Fruit fly (Drosophila melanogaster) whole organism, adult: ENCODE data around the gene CG6966.

Experiments used
- CG12768 ChIP-seq: fragments of 200-800 bp; sonication (Bioruptor generic); optimal IDR thresholded peaks from 2 replicates; lab custom pipeline; 2017; ENCODE audit warnings: missing biosample characterization, missing genetic modification characterization, mild to moderate bottlenecking, moderate library complexity, missing genetic modification reagents
- CG14711 ChIP-seq: fragments of 200-800 bp; sonication (Bioruptor generic); optimal IDR thresholded peaks from 2 replicates; lab custom pipeline; 2018; ENCODE audit warnings: missing biosample characterization, mild to moderate bottlenecking, missing genetic modification characterization, moderate library complexity
- CG7045 ChIP-seq: fragments of 200-800 bp; sonication (Bioruptor generic); optimal IDR thresholded peaks from 2 replicates; lab custom pipeline; 2017; ENCODE audit warnings: missing biosample characterization, mild to moderate bottlenecking, missing genetic modification characterization
- Clk ChIP-seq: fragments of 200-800 bp; sonication (Bioruptor generic); optimal IDR thresholded peaks from 2 replicates; lab custom pipeline; 2017; ENCODE audit warnings: missing biosample characterization, missing genetic modification characterization
- Mnt ChIP-seq: fragments of 200-800 bp; sonication (Bioruptor generic); optimal IDR thresholded peaks from 2 replicates; lab custom pipeline; 2016; ENCODE audit warnings: missing biosample characterization, mild to moderate bottlenecking, missing genetic modification characterization
- bab1 ChIP-seq: fragments of 200-800 bp; sonication (Bioruptor generic); optimal IDR thresholded peaks from 3 replicates; lab custom pipeline; 2019; ENCODE audit warnings: missing biosample characterization, mild to moderate bottlenecking, missing genetic modification characterization, moderate library complexity
- cic ChIP-seq: fragments of 200-800 bp; sonication (Bioruptor generic); optimal IDR thresholded peaks from 2 replicates; lab custom pipeline; 2017; ENCODE audit warnings: missing biosample characterization, mild to moderate bottlenecking, missing genetic modification characterization, moderate library complexity
- cnc ChIP-seq, 2 experiments: fragments of >200 bp; optimal IDR thresholded peaks; 2 replicates each; lab custom pipeline; 2017

DNA sequence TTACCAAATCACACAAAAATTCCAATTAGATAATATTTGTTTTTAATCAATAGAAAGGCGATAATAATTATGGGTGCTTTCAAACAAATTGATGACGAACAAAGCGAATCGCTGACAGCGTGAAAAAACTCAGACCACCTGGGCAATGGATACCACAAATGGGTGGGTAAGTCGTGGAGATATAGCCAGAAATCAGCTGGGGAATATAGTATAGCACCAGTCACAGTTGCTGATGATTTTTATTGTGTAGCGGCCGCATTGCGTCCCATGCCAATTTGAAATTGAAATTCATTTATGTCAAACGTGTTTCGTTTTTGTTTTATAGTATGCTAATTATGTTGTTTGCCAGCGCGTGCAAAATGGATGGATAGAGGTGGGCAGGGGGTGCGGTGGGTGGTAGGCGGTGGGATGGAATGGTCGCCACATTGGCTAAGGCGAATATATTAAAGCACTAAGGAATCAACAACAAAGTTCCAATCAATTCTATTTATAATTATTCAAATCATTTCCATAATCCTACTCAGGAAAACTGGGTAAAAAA, 11.7 kb downstream of the CG6966 start:
- TF ChIP-seq CG14711 (tag; lab: Kevin White, UChicago) (no peak), cnc (optimal IDR thresholded peaks at IDR 0.05; lab: Kevin White, UChicago) (no peak), Mnt (GFP tag; lab: Kevin White, UChicago) (no peak), Clk (GFP tag; lab: Kevin White, UChicago) (no peak), bab1 (GFP tag; lab: Kevin White, UChicago) (no peak), CG12768 (GFP tag; lab: Kevin White, UChicago) (no peak), cic (no peak), CG7045 (no peak)
